Worm (Caenorhabditis elegans) whole organism, L4/young adult: ENCODE results near the gene C27D8.4.

Source experiments
- dao-5 ChIP-seq: sonication (generic microtip); optimal IDR thresholded peaks from 2 replicates; lab custom pipeline; 2016; ENCODE audit warnings: missing genotype, missing genetic modification characterization, moderate library complexity, missing compliant biosample characterization
- him-1 ChIP-seq: sonication (generic microtip); optimal IDR thresholded peaks from 2 replicates; lab custom pipeline; 2016; ENCODE audit warnings: missing genotype, missing genetic modification reagents, missing genetic modification characterization, missing compliant biosample characterization

- no peak for TF ChIP-seq him-1 (tag; lab: Kevin White, UChicago)
- no peak for TF ChIP-seq dao-5 (tag; lab: Kevin White, UChicago)
Observed at ce11 chrIV:12725925-12726324, 22.0 kb downstream of the C27D8.4 start.
